Worm (Caenorhabditis elegans): ENCODE data around the gene H20J04.4.

- no peak for TF ChIP-seq unc-62 (GFP tag; optimal IDR thresholded peaks at IDR 0.05)
- no peak for TF ChIP-seq aptf-2 (GFP tag; conservative IDR thresholded peaks at IDR 0.05)
- no peak for TF ChIP-seq snpc-4 (GFP tag; optimal IDR thresholded peaks at IDR 0.05)
- no peak for TF ChIP-seq snpc-4 (tag; optimal IDR thresholded peaks at IDR 0.05)
- no peak for TF ChIP-seq Y53G8AR.9 (GFP tag; conservative IDR thresholded peaks at IDR 0.05)
- no peak for TF ChIP-seq mxl-1 (tag; optimal IDR thresholded peaks at IDR 0.05)
- peak; percentile 54 for TF ChIP-seq F33H1.4 (GFP tag; IDR thresholded peaks at IDR 0.05)
- no peak for TF ChIP-seq B0336.3 (GFP tag; IDR thresholded peaks at IDR 0.05)
- no peak for TF ChIP-seq ztf-3 (GFP tag; optimal IDR thresholded peaks at IDR 0.05)
- TF ChIP-seq nhr-90 (tag; optimal IDR thresholded peaks at IDR 0.05), result no peak
- no peak for TF ChIP-seq snpc-1.1 (tag; optimal IDR thresholded peaks at IDR 0.05; ENCODE audit: insufficient read depth)
- no peak for TF ChIP-seq Y95B8A.8 (GFP tag; IDR thresholded peaks at IDR 0.05)
- no peak for TF ChIP-seq nhr-179 (tag; optimal IDR thresholded peaks at IDR 0.05)
- TF ChIP-seq B0019.2 (GFP tag; conservative IDR thresholded peaks at IDR 0.05), result no peak
These were observed 46.1 kb downstream of the H20J04.4 start for ce11 chrII:4374885-4375284.
